Fruit fly (Drosophila melanogaster) whole organism, embryonic: ENCODE measurements around the gene RhoGEF4.

Experiments used
- CG1602 ChIP-seq: fragments of 200-800 bp; sonication (Bioruptor generic); optimal IDR thresholded peaks from 3 replicates; lab custom pipeline; 2016; ENCODE audit warnings: missing biosample characterization, missing genetic modification characterization
- CG17361 ChIP-seq: fragments of 200-800 bp; sonication (Bioruptor generic); IDR thresholded peaks from 3 replicates; pipeline ENCODE4 v1.3.6; 2022; ENCODE audit warnings: missing biosample characterization, missing genetic modification characterization
- CG3163 ChIP-seq: fragments of 200-800 bp; sonication (Bioruptor generic); optimal IDR thresholded peaks from 3 replicates; lab custom pipeline; 2016; ENCODE audit warnings: missing biosample characterization, missing genetic modification characterization
- CG33557 ChIP-seq: fragments of 200-800 bp; sonication (Bioruptor generic); optimal IDR thresholded peaks from 2 replicates; lab custom pipeline; 2019; ENCODE audit warnings: missing biosample characterization, mild to moderate bottlenecking, missing genetic modification characterization, moderate library complexity
- CG34422 ChIP-seq: fragments of 200-800 bp; sonication (Bioruptor generic); IDR thresholded peaks from 3 replicates; pipeline ENCODE4 v1.3.6; 2022; ENCODE audit warnings: missing biosample characterization, missing genetic modification characterization
- CG7963 ChIP-seq: fragments of 200-800 bp; sonication (Bioruptor generic); IDR thresholded peaks from 3 replicates; pipeline ENCODE4 v1.3.6; 2022; ENCODE audit warnings: missing biosample characterization, missing genetic modification characterization; ENCODE audit not compliant: partially characterized antibody
- Ets65A ChIP-seq: fragments of 200-800 bp; sonication (Bioruptor generic); peaks from one replicate; lab custom pipeline; 2016; ENCODE audit warnings: missing biosample characterization, missing genetic modification characterization
- Hr39 ChIP-seq: fragments of >200 bp; optimal IDR thresholded peaks from 2 replicates; lab custom pipeline; 2017
- NC2α ChIP-seq: fragments of 200-800 bp; sonication (Bioruptor generic); optimal IDR thresholded peaks from 2 replicates; lab custom pipeline; 2016; ENCODE audit warnings: missing biosample characterization, missing genetic modification characterization
- esg ChIP-seq: fragments of 200-800 bp; sonication (Bioruptor generic); conservative IDR thresholded peaks from 2 replicates; pipeline ENCODE4 v1.3.6; 2022; ENCODE audit warnings: missing biosample characterization, missing genetic modification characterization
- gfzf ChIP-seq: fragments of 200-800 bp; sonication (Bioruptor generic); optimal IDR thresholded peaks from 2 replicates; lab custom pipeline; 2016; ENCODE audit warnings: missing biosample characterization, mild to moderate bottlenecking, missing genetic modification characterization, moderate library complexity
- grn ChIP-seq: fragments of 200-800 bp; sonication (Bioruptor generic); optimal IDR thresholded peaks from 3 replicates; lab custom pipeline; 2017; ENCODE audit warnings: missing biosample characterization, missing genetic modification characterization
- jumu ChIP-seq: fragments of 200-800 bp; sonication (Bioruptor generic); optimal IDR thresholded peaks from 3 replicates; lab custom pipeline; 2016; ENCODE audit warnings: missing biosample characterization, missing genetic modification characterization
- toy ChIP-seq: fragments of 200-800 bp; sonication (Bioruptor generic); IDR thresholded peaks from 2 replicates; pipeline ENCODE4 v1.3.6; 2022; ENCODE audit warnings: missing biosample characterization, missing genetic modification characterization

DNA sequence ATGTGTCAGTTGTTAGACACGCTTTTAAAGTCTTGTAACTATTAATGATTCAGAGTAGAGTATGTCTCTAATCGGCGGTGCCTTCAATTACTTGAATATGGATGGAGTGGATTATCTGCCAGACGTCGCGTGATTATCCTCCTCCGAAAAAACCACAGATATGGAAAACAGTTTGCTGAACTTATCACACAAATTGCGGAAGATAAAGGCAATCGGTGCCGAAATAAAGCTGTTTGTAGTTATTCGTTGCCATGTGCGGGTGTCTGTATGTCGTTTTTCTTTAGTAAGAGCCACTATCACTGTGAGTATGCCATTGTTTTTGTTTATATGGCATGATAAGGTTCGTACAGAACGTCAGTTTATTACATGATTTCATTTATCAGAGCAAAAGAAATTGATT, 20.8 kb upstream of the RhoGEF4 start:
- no peak for TF ChIP-seq grn
- TF ChIP-seq Ets65A (GFP tag; lab: Kevin White, UChicago), result no peak
- no peak for TF ChIP-seq CG1602 (GFP tag; lab: Kevin White, UChicago)
- TF ChIP-seq NC2α (GFP tag; lab: Kevin White, UChicago), result no peak
- TF ChIP-seq esg (GFP tag; lab: Robert Waterston, UW), result no peak
- TF ChIP-seq toy, result no peak
- no peak for TF ChIP-seq jumu (GFP tag; lab: Kevin White, UChicago)
- no peak for TF ChIP-seq CG33557 (GFP tag; lab: Kevin White, UChicago)
- TF ChIP-seq Hr39, result no peak
- no peak for TF ChIP-seq CG34422 (GFP tag; lab: Robert Waterston, UW)
- no peak for TF ChIP-seq gfzf
- TF ChIP-seq CG7963 (GFP tag; lab: Robert Waterston, UW), result no peak
- no peak for TF ChIP-seq CG17361 (GFP tag; lab: Robert Waterston, UW)
- TF ChIP-seq CG3163 (GFP tag; lab: Kevin White, UChicago), result no peak
